Fruit fly (Drosophila melanogaster) whole organism, wandering third instar larva: ENCODE measurements around the gene Jon65Aiii.

Experiments used
- Abd-B ChIP-seq: fragments of >200 bp; optimal IDR thresholded peaks from 2 replicates; lab custom pipeline; 2017; ENCODE audit warnings: missing biosample characterization, missing genetic modification characterization
- Myc ChIP-seq: fragments of >200 bp; optimal IDR thresholded peaks from 2 replicates; lab custom pipeline; 2017
- dmrt93B ChIP-seq: fragments of 200-800 bp; sonication (Bioruptor generic); optimal IDR thresholded peaks from 2 replicates; lab custom pipeline; 2018; ENCODE audit warnings: missing biosample characterization, mild to moderate bottlenecking, missing genetic modification characterization
- fru ChIP-seq: fragments of 200-800 bp; sonication (Bioruptor generic); optimal IDR thresholded peaks from 3 replicates; lab custom pipeline; 2016; ENCODE audit warnings: missing biosample characterization, mild to moderate bottlenecking, missing genetic modification characterization
- jim ChIP-seq: fragments of 175-275, 200-325 bp; sonication (Bioruptor generic); optimal IDR thresholded peaks from 2 replicates; lab custom pipeline; 2016; ENCODE audit warnings: missing biosample characterization, mild to moderate bottlenecking, missing genetic modification characterization
- lola ChIP-seq: fragments of >200 bp; optimal IDR thresholded peaks from 2 replicates; lab custom pipeline; 2017; ENCODE audit warnings: missing biosample characterization, missing genetic modification characterization
- psq ChIP-seq: fragments of 200-800 bp; sonication (Bioruptor generic); optimal IDR thresholded peaks from 3 replicates; lab custom pipeline; 2017; ENCODE audit warnings: missing biosample characterization, mild to moderate bottlenecking, missing genetic modification characterization, moderate library complexity
- sv ChIP-seq: fragments of 200-800 bp; sonication (Bioruptor generic); optimal IDR thresholded peaks from 3 replicates; lab custom pipeline; 2016; ENCODE audit warnings: missing biosample characterization, missing genetic modification characterization
- usp ChIP-seq: fragments of >200 bp; optimal IDR thresholded peaks from 2 replicates; lab custom pipeline; 2017; ENCODE audit warnings: missing biosample characterization, missing genetic modification characterization

DNA sequence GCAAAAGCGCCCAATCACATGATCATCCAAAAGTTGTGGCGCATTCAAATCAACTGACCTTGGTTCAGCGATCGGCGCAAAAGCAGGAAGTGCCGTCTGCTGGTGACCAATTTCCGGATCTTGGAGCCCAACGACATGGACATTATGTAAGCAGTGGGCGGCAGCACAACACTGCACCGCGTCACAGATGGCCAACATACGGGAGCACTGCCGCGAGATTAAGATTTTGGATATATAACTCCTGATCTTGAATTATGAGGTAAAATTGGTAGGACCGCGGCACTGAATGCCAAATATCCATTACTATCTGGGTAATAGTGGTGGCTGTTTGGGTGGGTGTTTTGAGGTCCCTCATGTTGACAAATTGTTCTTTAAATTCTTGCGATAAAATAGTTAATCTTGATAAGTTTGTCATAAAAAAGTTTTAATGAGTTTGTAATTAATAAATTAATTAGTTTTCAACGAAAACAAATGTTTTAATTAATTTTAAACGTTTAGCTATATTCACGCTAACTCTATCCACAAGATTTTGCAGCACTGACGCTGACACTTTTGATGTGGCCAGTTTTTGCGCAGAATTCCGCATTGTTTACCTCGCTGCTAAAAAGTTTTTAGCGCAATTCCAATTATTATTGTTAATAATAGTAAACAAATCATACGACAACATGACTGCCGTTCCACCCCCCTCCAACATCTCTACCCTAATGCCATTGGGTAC, 24.6 kb downstream of the Jon65Aiii start, which contains the start of the genes CG13295 and CG6610:
- TF ChIP-seq usp (GFP tag; lab: Kevin White, UChicago) (no peak), psq (GFP tag; lab: Kevin White, UChicago) (peak; percentile 19), fru (GFP tag; lab: Kevin White, UChicago) (peak; percentile 48), Abd-B (GFP tag; lab: Kevin White, UChicago) (no peak), dmrt93B (peak; percentile 57), sv (GFP tag; lab: Kevin White, UChicago) (peak; percentile 33), Myc (lab: Kevin White, UChicago) (peak; percentile 88), lola (no peak), jim (GFP tag; lab: Kevin White, UChicago) (no peak)
